Worm (Caenorhabditis elegans) whole organism, L4 larva: ENCODE results near the gene mip-1.

Experiments
- F37D6.2 ChIP-seq: sonication (generic microtip); optimal IDR thresholded peaks from 2 replicates; lab custom pipeline; 2016; ENCODE audit warnings: mild to moderate bottlenecking, missing genetic modification characterization, missing compliant biosample characterization
- ceh-28 ChIP-seq: fragments of 150-350 bp; optimal IDR thresholded peaks from 2 replicates; lab custom pipeline; 2014; ENCODE audit warnings: missing biosample characterization, missing genetic modification reagents, missing genetic modification characterization
- lir-3 ChIP-seq: sonication (generic microtip); optimal IDR thresholded peaks from 2 replicates; lab custom pipeline; 2016; ENCODE audit warnings: mild to moderate bottlenecking, missing genetic modification characterization, missing compliant biosample characterization
- mep-1 ChIP-seq: fragments of 150-350 bp; sonication (generic microtip); optimal IDR thresholded peaks from 3 replicates; lab custom pipeline; 2014; ENCODE audit warnings: missing biosample characterization, missing genetic modification characterization
- pha-4 ChIP-seq, 2 experiments: fragments of 150-350 bp in 1 of 2; fragments of 200-800 bp in 1 of 2; sonication (Bioruptor generic) in 1 of 2; IDR thresholded peaks in 1 of 2; optimal IDR thresholded peaks in 1 of 2; 2 replicates each; pipeline versions ENCODE4 v1.3.6 to Lab custom; 2014 to 2022; ENCODE audit warnings: missing genetic modification characterization in 2 of 2, missing genetic modification reagents in 2 of 2, missing biosample characterization in 1 of 2, missing compliant biosample characterization in 1 of 2
- pqm-1 ChIP-seq: sonication (generic microtip); optimal IDR thresholded peaks from 2 replicates; lab custom pipeline; 2017; ENCODE audit warnings: missing biosample characterization, missing genetic modification characterization
- spr-3 ChIP-seq: fragments of 200-800 bp; sonication (Bioruptor generic); optimal IDR thresholded peaks from 2 replicates; lab custom pipeline; 2018; ENCODE audit warnings: mild to moderate bottlenecking, missing genetic modification characterization, missing compliant biosample characterization
- unc-39 ChIP-seq: sonication (generic microtip); optimal IDR thresholded peaks from 2 replicates; lab custom pipeline; 2017; ENCODE audit warnings: missing biosample characterization, missing genetic modification characterization

DNA sequence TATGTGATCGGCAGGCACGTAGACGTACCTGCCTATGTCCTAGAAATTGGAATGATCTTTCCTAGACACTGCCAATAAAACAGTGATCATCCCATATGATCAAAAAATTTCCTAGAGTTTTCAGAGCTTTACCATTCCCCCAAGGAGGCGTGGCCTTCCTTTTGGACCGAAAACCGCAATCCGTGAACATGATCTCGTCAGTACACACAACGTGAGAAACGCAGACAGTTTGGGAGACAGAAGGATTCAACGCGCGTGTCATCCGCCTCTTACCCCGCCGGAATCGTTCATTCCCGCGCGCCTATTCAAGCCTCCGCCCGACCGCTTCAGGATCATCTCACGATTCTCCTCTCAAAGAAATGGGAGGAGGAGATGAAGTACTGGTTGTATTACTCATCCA is 27.4 kb upstream of the mip-1 start, which contains the start of gene B0393.5:
- TF ChIP-seq lir-3 (tag; lab: Kevin White, UChicago) (no peak), pha-4 (GFP tag; IDR thresholded peaks at IDR 0.05; lab: Robert Waterston, UW) (no peak), pha-4 (tag; optimal IDR thresholded peaks at IDR 0.05; lab: Kevin White, UChicago) (no peak), spr-3 (GFP tag; lab: Kevin White, UChicago) (no peak), pqm-1 (tag; lab: Kevin White, UChicago) (no peak), ceh-28 (no peak), F37D6.2 (tag; lab: Kevin White, UChicago) (no peak), mep-1 (tag; lab: Kevin White, UChicago) (no peak), unc-39 (tag; lab: Kevin White, UChicago) (no peak)
